Fruit fly (Drosophila melanogaster) whole organism, prepupa: ENCODE data around the gene CG14561.

Experiments
- CG11902 ChIP-seq: fragments of 200-800 bp; sonication (Bioruptor generic); optimal IDR thresholded peaks from 3 replicates; lab custom pipeline; 2016; ENCODE audit warnings: missing biosample characterization, missing genetic modification characterization
- CG31627 ChIP-seq: fragments of 200-800 bp; sonication (Bioruptor generic); optimal IDR thresholded peaks from 3 replicates; lab custom pipeline; 2016; ENCODE audit warnings: missing biosample characterization, missing genetic modification characterization
- CG6792 ChIP-seq: fragments of 200-800 bp; sonication (Bioruptor generic); optimal IDR thresholded peaks from 3 replicates; lab custom pipeline; 2016; ENCODE audit warnings: missing biosample characterization, missing genetic modification characterization
- CG6854 ChIP-seq: fragments of 200-800 bp; sonication (Bioruptor generic); optimal IDR thresholded peaks from 2 replicates; lab custom pipeline; 2017; ENCODE audit warnings: missing biosample characterization, mild to moderate bottlenecking, missing genetic modification characterization
- CG9139 ChIP-seq: fragments of 200-800 bp; sonication (Bioruptor generic); optimal IDR thresholded peaks from 3 replicates; lab custom pipeline; 2017; ENCODE audit warnings: missing biosample characterization, mild to moderate bottlenecking, missing genetic modification characterization
- Hr39 ChIP-seq: fragments of 200-800 bp; sonication (Bioruptor generic); optimal IDR thresholded peaks from 2 replicates; lab custom pipeline; 2016; ENCODE audit warnings: missing biosample characterization, missing genetic modification characterization
- Lpt ChIP-seq: fragments of 200-800 bp; sonication (Bioruptor generic); optimal IDR thresholded peaks from 3 replicates; lab custom pipeline; 2016; ENCODE audit warnings: missing biosample characterization, missing genetic modification characterization
- Sox102F ChIP-seq: fragments of 200-800 bp; sonication (Bioruptor generic); optimal IDR thresholded peaks from 2 replicates; lab custom pipeline; 2016; ENCODE audit warnings: missing biosample characterization, mild to moderate bottlenecking, missing genetic modification characterization
- acj6 ChIP-seq: fragments of 200-800 bp; sonication (Bioruptor generic); optimal IDR thresholded peaks from 3 replicates; lab custom pipeline; 2016; ENCODE audit warnings: missing biosample characterization, missing genetic modification characterization
- dsx ChIP-seq: fragments of 200-800 bp; optimal IDR thresholded peaks from 3 replicates; lab custom pipeline; 2019; ENCODE audit warnings: missing biosample characterization, mild to moderate bottlenecking, missing genetic modification characterization, moderate library complexity; ENCODE audit not compliant: poor library complexity, severe bottlenecking
- eg ChIP-seq: fragments of 200-800 bp; sonication (Bioruptor generic); IDR thresholded peaks from 3 replicates; pipeline ENCODE4 v1.3.6; 2022; ENCODE audit warnings: missing biosample characterization, missing genetic modification characterization
- lz ChIP-seq: fragments of 200-800 bp; sonication (Bioruptor generic); optimal IDR thresholded peaks from 3 replicates; lab custom pipeline; 2016; ENCODE audit warnings: missing biosample characterization, missing genetic modification characterization
- ss ChIP-seq, 2 experiments: fragments of 200-800 bp; sonication (Bioruptor generic); optimal IDR thresholded peaks; 2 replicates in 1 of 2; 3 replicates in 1 of 2; lab custom pipeline; 2017 to 2018; ENCODE audit warnings: mild to moderate bottlenecking in 2 of 2, missing biosample characterization in 2 of 2, missing genetic modification characterization in 2 of 2, moderate library complexity in 1 of 2
- svp ChIP-seq: fragments of 200-800 bp; sonication (Bioruptor generic); peaks from one replicate; lab custom pipeline; 2016; ENCODE audit warnings: missing biosample characterization, missing genetic modification characterization

- TF ChIP-seq CG11902 (GFP tag; lab: Kevin White, UChicago): no peak
- no peak for TF ChIP-seq eg
- TF ChIP-seq CG31627 (GFP tag; lab: Kevin White, UChicago): no peak
- no peak for TF ChIP-seq CG9139 (GFP tag; lab: Kevin White, UChicago)
- TF ChIP-seq Lpt (GFP tag; lab: Kevin White, UChicago): no peak
- no peak for TF ChIP-seq CG6792
- TF ChIP-seq CG6854: no peak
- no peak for TF ChIP-seq dsx (GFP tag; lab: Kevin White, UChicago)
- TF ChIP-seq ss (GFP tag; optimal IDR thresholded peaks at IDR 0.05; lab: Kevin White, UChicago): no peak
- no peak for TF ChIP-seq Hr39 (GFP tag; lab: Kevin White, UChicago)
- TF ChIP-seq lz (GFP tag; lab: Kevin White, UChicago): no peak
- TF ChIP-seq acj6: no peak
- no peak for TF ChIP-seq Sox102F (GFP tag; lab: Kevin White, UChicago)
- TF ChIP-seq svp: no peak
Measured at dm6 chr3L:22053343-22053742, 12.4 kb upstream of the CG14561 start.
